Worm (Caenorhabditis elegans) whole organism, L4 larva: ENCODE data around the gene srt-73.

Experiments
- D1046.2 ChIP-seq: fragments of 200-800 bp; sonication (Bioruptor generic); IDR thresholded peaks from 2 replicates; pipeline ENCODE4 v1.3.6; 2022; ENCODE audit warnings: missing genetic modification characterization, missing compliant biosample characterization
- F37D6.2 ChIP-seq: sonication (generic microtip); optimal IDR thresholded peaks from 2 replicates; lab custom pipeline; 2016; ENCODE audit warnings: mild to moderate bottlenecking, missing genetic modification characterization, missing compliant biosample characterization
- F49E8.2 ChIP-seq: sonication (generic microtip); optimal IDR thresholded peaks from 2 replicates; lab custom pipeline; 2016; ENCODE audit warnings: missing compliant biosample characterization, mild to moderate bottlenecking, missing genetic modification characterization, borderline replicate concordance
- T20F7.1 ChIP-seq: fragments of 200-800 bp; sonication (Bioruptor generic); optimal IDR thresholded peaks from 2 replicates; lab custom pipeline; 2018; ENCODE audit warnings: mild to moderate bottlenecking, missing genetic modification characterization, missing compliant biosample characterization
- T26A8.4 ChIP-seq: fragments of 200-800 bp; sonication (Bioruptor generic); IDR thresholded peaks from 2 replicates; pipeline ENCODE4 v1.3.6; 2022; ENCODE audit warnings: missing genetic modification characterization, missing compliant biosample characterization
- Y105C5A.15 ChIP-seq: fragments of 200-800 bp; sonication (Bioruptor generic); IDR thresholded peaks from 2 replicates; pipeline ENCODE4 v1.3.6; 2022; ENCODE audit warnings: missing genetic modification characterization, missing compliant biosample characterization
- aha-1 ChIP-seq: fragments of 150-350 bp; peaks from one replicate; lab custom pipeline; 2014; ENCODE audit warnings: missing biosample characterization, missing genetic modification characterization
- ama-1 ChIP-seq: fragments of 150-350 bp; optimal IDR thresholded peaks from 2 replicates; lab custom pipeline; 2014; ENCODE audit warnings: inconsistent platforms, mixed read lengths
- arid-1 ChIP-seq: fragments of 200-800 bp; sonication (Bioruptor generic); conservative IDR thresholded peaks from 2 replicates; pipeline ENCODE4 v1.3.6; 2022; ENCODE audit warnings: missing genetic modification reagents, missing genetic modification characterization, missing compliant biosample characterization
- ceh-62 ChIP-seq: sonication (generic microtip); optimal IDR thresholded peaks from 2 replicates; lab custom pipeline; 2017; ENCODE audit warnings: missing biosample characterization, missing genetic modification characterization
- cey-2 ChIP-seq: sonication (generic microtip); optimal IDR thresholded peaks from 3 replicates; lab custom pipeline; 2017; ENCODE audit warnings: missing genetic modification characterization, mild to moderate bottlenecking, missing compliant biosample characterization, antibody characterized with exemption, borderline replicate concordance; ENCODE audit not compliant: insufficient read depth
- ctbp-1 ChIP-seq: fragments of 200-800 bp; sonication (Bioruptor generic); IDR thresholded peaks from 2 replicates; pipeline ENCODE4 v1.3.6; 2022; ENCODE audit warnings: missing genetic modification reagents, missing genetic modification characterization, missing compliant biosample characterization
- daf-16 ChIP-seq, 3 experiments: sonication (generic microtip); optimal IDR thresholded peaks; 2 replicates each; lab custom pipeline; 2016 to 2017; ENCODE audit warnings: missing genetic modification characterization in 3 of 3, missing genetic modification reagents in 3 of 3, mild to moderate bottlenecking in 2 of 3, missing compliant biosample characterization in 2 of 3, missing biosample characterization in 1 of 3, moderate library complexity in 1 of 3
- dmd-6 ChIP-seq: fragments of 200-800 bp; sonication (Bioruptor generic); IDR thresholded peaks from 2 replicates; pipeline ENCODE4 v1.3.6; 2022; ENCODE audit warnings: missing genetic modification reagents, missing genetic modification characterization, missing compliant biosample characterization
- egl-27 ChIP-seq: sonication (generic microtip); optimal IDR thresholded peaks from 3 replicates; lab custom pipeline; 2017; ENCODE audit warnings: missing biosample characterization, missing genetic modification reagents, missing genetic modification characterization
- hlh-30 ChIP-seq: sonication (generic microtip); optimal IDR thresholded peaks from 2 replicates; lab custom pipeline; 2017; ENCODE audit warnings: antibody characterized with exemption, mild to moderate bottlenecking, missing genetic modification characterization, missing compliant biosample characterization; ENCODE audit not compliant: insufficient read depth
- hmg-1.1 ChIP-seq: fragments of 200-800 bp; sonication (Bioruptor generic); IDR thresholded peaks from 2 replicates; pipeline ENCODE4 v1.3.6; 2022; ENCODE audit warnings: missing genetic modification reagents, missing genetic modification characterization, missing compliant biosample characterization
- lin-15B ChIP-seq: fragments of 150-350 bp; sonication (generic microtip); optimal IDR thresholded peaks from 3 replicates; lab custom pipeline; 2014; ENCODE audit warnings: missing biosample characterization, missing genetic modification characterization
- lin-38 ChIP-seq: fragments of 200-800 bp; sonication (Bioruptor generic); IDR thresholded peaks from 2 replicates; pipeline ENCODE4 v1.3.6; 2022; ENCODE audit warnings: missing genetic modification reagents, missing genetic modification characterization, missing compliant biosample characterization
- lin-39 ChIP-seq: fragments of 150-350 bp; optimal IDR thresholded peaks from 2 replicates; lab custom pipeline; 2014; ENCODE audit warnings: missing biosample characterization, missing genetic modification reagents, missing genetic modification characterization
- madf-5 ChIP-seq, 2 experiments: fragments of 200-800 bp; sonication (Bioruptor generic); IDR thresholded peaks; 2 replicates each; pipeline ENCODE4 v1.3.6; 2022; ENCODE audit warnings: missing compliant biosample characterization in 2 of 2, missing genetic modification characterization in 2 of 2
- mxl-3 ChIP-seq: fragments of 200-800 bp; sonication (Bioruptor generic); optimal IDR thresholded peaks from 2 replicates; lab custom pipeline; 2018; ENCODE audit warnings: mild to moderate bottlenecking, missing genetic modification characterization, missing compliant biosample characterization
- nhr-25 ChIP-seq: sonication (generic microtip); optimal IDR thresholded peaks from 2 replicates; lab custom pipeline; 2017; ENCODE audit warnings: missing genetic modification characterization, mild to moderate bottlenecking, missing compliant biosample characterization, antibody characterized with exemption, moderate library complexity, borderline replicate concordance; ENCODE audit not compliant: insufficient read depth
- nhr-41 ChIP-seq: fragments of 200-800 bp; sonication (Bioruptor generic); IDR thresholded peaks from 2 replicates; pipeline ENCODE4 v1.3.6; 2022; ENCODE audit warnings: missing genetic modification reagents, missing genetic modification characterization, missing compliant biosample characterization
- nhr-42 ChIP-seq: fragments of 200-800 bp; sonication (Bioruptor generic); IDR thresholded peaks from 2 replicates; pipeline ENCODE4 v1.3.6; 2022; ENCODE audit warnings: missing genetic modification characterization, missing compliant biosample characterization
- pha-4 ChIP-seq, 2 experiments: fragments of 150-350 bp in 1 of 2; fragments of 200-800 bp in 1 of 2; sonication (Bioruptor generic) in 1 of 2; IDR thresholded peaks in 1 of 2; optimal IDR thresholded peaks in 1 of 2; 2 replicates each; pipeline versions ENCODE4 v1.3.6 to Lab custom; 2014 to 2022; ENCODE audit warnings: missing genetic modification characterization in 2 of 2, missing genetic modification reagents in 2 of 2, missing biosample characterization in 1 of 2, missing compliant biosample characterization in 1 of 2
- sdz-12 ChIP-seq: fragments of 200-800 bp; sonication (Bioruptor generic); optimal IDR thresholded peaks from 2 replicates; lab custom pipeline; 2018; ENCODE audit warnings: mild to moderate bottlenecking, missing genetic modification characterization, missing compliant biosample characterization
- set-16 ChIP-seq: fragments of 200-800 bp; sonication (Bioruptor generic); IDR thresholded peaks from 2 replicates; pipeline ENCODE4 v1.3.6; 2022; ENCODE audit warnings: missing genetic modification reagents, missing genetic modification characterization, missing compliant biosample characterization
- unc-62 ChIP-seq, 3 experiments: fragments of 150-350 bp in 1 of 3; sonication (generic microtip); optimal IDR thresholded peaks in 2 of 3; peaks in 1 of 3; 1 replicate in 1 of 3; 2 replicates in 2 of 3; lab custom pipeline; 2014 to 2017; ENCODE audit warnings: missing biosample characterization in 3 of 3, missing genetic modification characterization in 3 of 3, missing genetic modification reagents in 3 of 3, missing genotype in 1 of 3
- vab-7 ChIP-seq: fragments of 200-800 bp; sonication (Bioruptor generic); IDR thresholded peaks from 2 replicates; pipeline ENCODE4 v1.3.6; 2022; ENCODE audit warnings: missing genetic modification reagents, missing genetic modification characterization, missing compliant biosample characterization
- zag-1 ChIP-seq: fragments of 150-350 bp; optimal IDR thresholded peaks from 2 replicates; lab custom pipeline; 2014; ENCODE audit warnings: missing biosample characterization, missing genetic modification characterization
- zip-11 ChIP-seq: fragments of 200-800 bp; sonication (Bioruptor generic); IDR thresholded peaks from 2 replicates; pipeline ENCODE4 v1.3.6; 2022; ENCODE audit warnings: missing genetic modification characterization, missing compliant biosample characterization
- zip-2 ChIP-seq: fragments of 150-350 bp; optimal IDR thresholded peaks from 2 replicates; lab custom pipeline; 2014; ENCODE audit warnings: missing biosample characterization, missing genetic modification characterization

srt-73 gene

ce11 chrIV:7910197-7910735, 31.1 kb downstream of the srt-73 start, which contains the start of the genes npp-27 and ntl-4 (continued):
- no peak for TF ChIP-seq set-16 (GFP tag; lab: Robert Waterston, UW)
- no peak for TF ChIP-seq ceh-62 (tag; lab: Kevin White, UChicago)
- TF ChIP-seq hlh-30 (tag; lab: Kevin White, UChicago) = peak; percentile 75
- TF ChIP-seq lin-39 = no peak
- TF ChIP-seq dmd-6 (GFP tag; lab: Robert Waterston, UW) = 0 out of 2 replicates have a peak, but pooled peaks have one; percentile 5
- no peak for TF ChIP-seq egl-27 (tag; lab: Kevin White, UChicago)
- 0 out of 2 replicates have a peak, but pooled peaks have one; percentile 43 for TF ChIP-seq ctbp-1
- TF ChIP-seq daf-16 (GFP tag; optimal IDR thresholded peaks at IDR 0.05; lab: Kevin White, UChicago) = no peak
- peak; percentile 42 for TF ChIP-seq daf-16 (tag; optimal IDR thresholded peaks at IDR 0.05; lab: Kevin White, UChicago)
- peak; percentile 11; the same call in 1 of the 2 replicates for TF ChIP-seq T26A8.4
- TF ChIP-seq mxl-3 (GFP tag; lab: Kevin White, UChicago) = peak; percentile 40

DNA sequence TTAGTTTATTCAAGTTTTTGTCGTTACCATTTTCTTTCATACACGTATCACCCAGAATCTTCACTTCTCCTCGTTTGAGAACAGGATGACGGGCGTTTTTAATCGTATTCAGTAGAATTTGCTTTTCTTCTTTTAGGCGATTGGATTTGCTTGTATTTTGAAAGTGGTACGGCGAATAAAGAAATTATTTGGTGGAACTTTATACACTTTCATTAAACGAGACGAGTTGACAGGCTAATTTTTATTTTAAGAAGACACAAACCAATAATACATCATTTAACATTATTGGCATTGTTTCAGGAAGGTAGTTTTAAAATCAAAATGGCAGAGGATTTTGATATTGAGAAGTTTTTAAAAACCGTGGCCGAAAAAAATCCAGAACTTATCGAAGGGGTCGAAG, 35.9 kb downstream of the srt-73 start, which contains the start of gene C49H3.4:
Gene C49H3.4 (plus strand): TSS at position 301 of the 400 bp plus-strand sequence.
- TF ChIP-seq hmg-1.1 (GFP tag; lab: Robert Waterston, UW) (no peak), ama-1 (lab: Kevin White, UChicago) (peak; percentile 38), D1046.2 (GFP tag; lab: Robert Waterston, UW) (no peak), nhr-25 (tag; lab: Kevin White, UChicago) (no peak), T20F7.1 (peak; percentile 8), pha-4 (GFP tag; IDR thresholded peaks at IDR 0.05; lab: Robert Waterston, UW) (no peak), pha-4 (tag; optimal IDR thresholded peaks at IDR 0.05; lab: Kevin White, UChicago) (no peak), F49E8.2 (tag; lab: Kevin White, UChicago) (no peak), vab-7 (GFP tag; lab: Robert Waterston, UW) (no peak), arid-1 (no peak), sdz-12 (no peak), nhr-41 (no peak), aha-1 (tag; lab: Kevin White, UChicago) (peak; percentile 69), ceh-62 (tag; lab: Kevin White, UChicago) (no peak), cey-2 (tag; lab: Kevin White, UChicago) (no peak), hlh-30 (tag; lab: Kevin White, UChicago) (no peak), madf-5 (GFP tag; IDR thresholded peaks at IDR 0.05; lab: Robert Waterston, UW) (no peak), zip-2 (no peak), lin-15B (tag; lab: Kevin White, UChicago) (no peak)

- no peak for TF ChIP-seq zip-11 (GFP tag; lab: Robert Waterston, UW)
- TF ChIP-seq aha-1 (tag; lab: Kevin White, UChicago) = peak; percentile 90
- TF ChIP-seq lin-38 (GFP tag; lab: Robert Waterston, UW) = no peak
- peak in 1 of 2 experiments; percentile 90 for TF ChIP-seq unc-62 (GFP tag; optimal IDR thresholded peaks at IDR 0.05 in 1 of 2; lab: Kevin White, UChicago)
- no peak for TF ChIP-seq unc-62 (tag; optimal IDR thresholded peaks at IDR 0.05; lab: Kevin White, UChicago)
- TF ChIP-seq F37D6.2 (tag; lab: Kevin White, UChicago) = no peak
- TF ChIP-seq zag-1 (tag; lab: Kevin White, UChicago) = no peak
- TF ChIP-seq nhr-42 (GFP tag; lab: Robert Waterston, UW) = no peak
- TF ChIP-seq, all 104 proteins: peak for 2
Measured at ce11 chrIV:7916907-7917306, 37.8 kb downstream of the srt-73 start.

ce11 chrIV:7917881-7918280, 38.8 kb downstream of the srt-73 start:
- no peak for TF ChIP-seq T26A8.4
- TF ChIP-seq aha-1 (tag; lab: Kevin White, UChicago) = peak; percentile 95
- no peak for TF ChIP-seq Y105C5A.15 (GFP tag; lab: Robert Waterston, UW)
- TF ChIP-seq unc-62 (GFP tag; optimal IDR thresholded peaks at IDR 0.05 in 1 of 2; lab: Kevin White, UChicago) = peak in 1 of 2 experiments; percentile 83
- no peak for TF ChIP-seq unc-62 (tag; optimal IDR thresholded peaks at IDR 0.05; lab: Kevin White, UChicago)
